Fruit fly (Drosophila melanogaster) whole organism, prepupa: ENCODE measurements around the gene CG6845.

Experiments
- Blimp-1 ChIP-seq: fragments of 200-800 bp; sonication (Bioruptor generic); optimal IDR thresholded peaks from 3 replicates; lab custom pipeline; 2017; ENCODE audit warnings: missing biosample characterization, missing genetic modification characterization, mild to moderate bottlenecking, moderate library complexity, missing genetic modification reagents
- CG10669 ChIP-seq: fragments of 200-800 bp; sonication (Bioruptor generic); optimal IDR thresholded peaks from 3 replicates; lab custom pipeline; 2018; ENCODE audit warnings: missing biosample characterization, mild to moderate bottlenecking, missing genetic modification characterization, moderate library complexity
- CG11294 ChIP-seq: fragments of 200-800 bp; sonication (Bioruptor generic); IDR thresholded peaks from 2 replicates; pipeline ENCODE4 v1.3.6; 2022; ENCODE audit warnings: missing biosample characterization, missing genetic modification characterization
- CG11762 ChIP-seq: fragments of 200-800 bp; sonication (Bioruptor generic); optimal IDR thresholded peaks from 3 replicates; lab custom pipeline; 2016; ENCODE audit warnings: missing biosample characterization, missing genetic modification characterization; ENCODE audit not compliant: insufficient read depth
- CG15336 ChIP-seq: fragments of 200-800 bp; sonication (Bioruptor generic); IDR thresholded peaks from 2 replicates; pipeline ENCODE4 v1.3.6; 2022; ENCODE audit warnings: missing biosample characterization, missing genetic modification characterization
- CG16779 ChIP-seq: fragments of 200-800 bp; sonication (Bioruptor generic); optimal IDR thresholded peaks from 3 replicates; lab custom pipeline; 2017; ENCODE audit warnings: missing biosample characterization, mild to moderate bottlenecking, missing genetic modification characterization
- CG3032 ChIP-seq: fragments of 200-800 bp; optimal IDR thresholded peaks from 2 replicates; lab custom pipeline; 2019; ENCODE audit warnings: missing biosample characterization, mild to moderate bottlenecking, missing genetic modification characterization, moderate library complexity
- CG31627 ChIP-seq: fragments of 200-800 bp; sonication (Bioruptor generic); optimal IDR thresholded peaks from 3 replicates; lab custom pipeline; 2016; ENCODE audit warnings: missing biosample characterization, missing genetic modification characterization
- CG32006 ChIP-seq: fragments of 200-800 bp; sonication (Bioruptor generic); optimal IDR thresholded peaks from 3 replicates; lab custom pipeline; 2017; ENCODE audit warnings: missing biosample characterization, mild to moderate bottlenecking, missing genetic modification characterization
- CG34406 ChIP-seq: fragments of 200-800 bp; sonication (Bioruptor generic); optimal IDR thresholded peaks from 3 replicates; lab custom pipeline; 2016; ENCODE audit warnings: missing biosample characterization, missing genetic modification characterization
- CG3919 ChIP-seq: fragments of 200-800 bp; sonication (Bioruptor generic); optimal IDR thresholded peaks from 3 replicates; lab custom pipeline; 2016; ENCODE audit warnings: missing biosample characterization, missing genetic modification characterization
- CG4318 ChIP-seq: fragments of 200-800 bp; sonication (Bioruptor generic); optimal IDR thresholded peaks from 3 replicates; lab custom pipeline; 2017; ENCODE audit warnings: missing biosample characterization, mild to moderate bottlenecking, missing genetic modification characterization
- CG6163 ChIP-seq: fragments of 200-800 bp; sonication (Bioruptor generic); IDR thresholded peaks from 3 replicates; pipeline ENCODE4 v1.3.6; 2022; ENCODE audit warnings: missing biosample characterization, missing genetic modification characterization
- CG6276 ChIP-seq: fragments of 200-800 bp; sonication (Bioruptor generic); optimal IDR thresholded peaks from 2 replicates; lab custom pipeline; 2017; ENCODE audit warnings: missing biosample characterization, mild to moderate bottlenecking, missing genetic modification characterization
- CG6792 ChIP-seq: fragments of 200-800 bp; sonication (Bioruptor generic); optimal IDR thresholded peaks from 3 replicates; lab custom pipeline; 2016; ENCODE audit warnings: missing biosample characterization, missing genetic modification characterization
- CG6808 ChIP-seq: fragments of 200-800 bp; sonication (Bioruptor generic); optimal IDR thresholded peaks from 3 replicates; lab custom pipeline; 2017; ENCODE audit warnings: missing biosample characterization, missing genetic modification characterization, mild to moderate bottlenecking, moderate library complexity, missing genetic modification reagents
- CG6854 ChIP-seq: fragments of 200-800 bp; sonication (Bioruptor generic); optimal IDR thresholded peaks from 2 replicates; lab custom pipeline; 2017; ENCODE audit warnings: missing biosample characterization, mild to moderate bottlenecking, missing genetic modification characterization
- CG7368 ChIP-seq: fragments of 200-800 bp; sonication (Bioruptor generic); optimal IDR thresholded peaks from 3 replicates; lab custom pipeline; 2016; ENCODE audit warnings: missing biosample characterization, missing genetic modification characterization
- CG8319 ChIP-seq: fragments of 200-800 bp; sonication (Bioruptor generic); optimal IDR thresholded peaks from 3 replicates; lab custom pipeline; 2016; ENCODE audit warnings: missing biosample characterization, missing genetic modification characterization
- CG8632 ChIP-seq: fragments of 200-800 bp; sonication (Bioruptor generic); optimal IDR thresholded peaks from 3 replicates; lab custom pipeline; 2016; ENCODE audit warnings: missing biosample characterization, missing genetic modification characterization
- CG9139 ChIP-seq: fragments of 200-800 bp; sonication (Bioruptor generic); optimal IDR thresholded peaks from 3 replicates; lab custom pipeline; 2017; ENCODE audit warnings: missing biosample characterization, mild to moderate bottlenecking, missing genetic modification characterization
- Eip75B ChIP-seq: fragments of 200-800 bp; sonication (Bioruptor generic); optimal IDR thresholded peaks from 3 replicates; lab custom pipeline; 2016; ENCODE audit warnings: missing biosample characterization, missing genetic modification characterization
- Eip78C ChIP-seq: fragments of 200-800 bp; sonication (Bioruptor generic); peaks from one replicate; lab custom pipeline; 2016; ENCODE audit warnings: missing biosample characterization, missing genetic modification characterization
- Eip93F ChIP-seq: fragments of 200-800 bp; sonication (Bioruptor generic); optimal IDR thresholded peaks from 2 replicates; lab custom pipeline; 2016; ENCODE audit warnings: missing biosample characterization, mild to moderate bottlenecking, missing genetic modification characterization
- Ets96B ChIP-seq: fragments of 200-800 bp; optimal IDR thresholded peaks from 2 replicates; lab custom pipeline; 2019; ENCODE audit warnings: missing biosample characterization, mild to moderate bottlenecking, missing genetic modification characterization, moderate library complexity
- Gug ChIP-seq: fragments of 200-800 bp; sonication (Bioruptor generic); IDR thresholded peaks from 2 replicates; pipeline ENCODE4 v1.3.6; 2022; ENCODE audit warnings: missing biosample characterization, missing genetic modification characterization
- Hr38 ChIP-seq: sonication (Bioruptor generic); optimal IDR thresholded peaks from 2 replicates; lab custom pipeline; 2016; ENCODE audit warnings: missing biosample characterization, missing genetic modification characterization
- Hr39 ChIP-seq: fragments of 200-800 bp; sonication (Bioruptor generic); optimal IDR thresholded peaks from 2 replicates; lab custom pipeline; 2016; ENCODE audit warnings: missing biosample characterization, missing genetic modification characterization
- Met ChIP-seq: fragments of 200-800 bp; sonication (Bioruptor generic); optimal IDR thresholded peaks from 3 replicates; lab custom pipeline; 2016; ENCODE audit warnings: missing biosample characterization, missing genetic modification characterization
- OdsH ChIP-seq: fragments of 200-800 bp; sonication (Bioruptor generic); optimal IDR thresholded peaks from 3 replicates; lab custom pipeline; 2016; ENCODE audit warnings: missing biosample characterization, missing genetic modification characterization
- Smox ChIP-seq: fragments of 200-800 bp; sonication (Bioruptor generic); optimal IDR thresholded peaks from 3 replicates; lab custom pipeline; 2016; ENCODE audit warnings: missing biosample characterization, missing genetic modification characterization
- Sox14 ChIP-seq: fragments of 200-800 bp; sonication (Bioruptor generic); optimal IDR thresholded peaks from 3 replicates; lab custom pipeline; 2016; ENCODE audit warnings: missing biosample characterization, missing genetic modification characterization
- Sox15 ChIP-seq: fragments of 200-800 bp; sonication (Bioruptor generic); optimal IDR thresholded peaks from 3 replicates; lab custom pipeline; 2016; ENCODE audit warnings: missing biosample characterization, missing genetic modification characterization
- cyc ChIP-seq: fragments of 200-800 bp; sonication (Bioruptor generic); optimal IDR thresholded peaks from 3 replicates; lab custom pipeline; 2016; ENCODE audit warnings: missing biosample characterization, missing genetic modification characterization
- dac ChIP-seq: fragments of 200-800 bp; sonication (Bioruptor generic); optimal IDR thresholded peaks from 2 replicates; lab custom pipeline; 2017; ENCODE audit warnings: missing biosample characterization, mild to moderate bottlenecking, missing genetic modification characterization
- dsx ChIP-seq: fragments of 200-800 bp; optimal IDR thresholded peaks from 3 replicates; lab custom pipeline; 2019; ENCODE audit warnings: missing biosample characterization, mild to moderate bottlenecking, missing genetic modification characterization, moderate library complexity; ENCODE audit not compliant: poor library complexity, severe bottlenecking
- eg ChIP-seq: fragments of 200-800 bp; sonication (Bioruptor generic); IDR thresholded peaks from 3 replicates; pipeline ENCODE4 v1.3.6; 2022; ENCODE audit warnings: missing biosample characterization, missing genetic modification characterization
- fd59A ChIP-seq: fragments of 200-800 bp; sonication (Bioruptor generic); optimal IDR thresholded peaks from 2 replicates; lab custom pipeline; 2017; ENCODE audit warnings: missing biosample characterization, mild to moderate bottlenecking, missing genetic modification characterization, missing genetic modification reagents
- fd85E ChIP-seq: fragments of 200-800 bp; sonication (Bioruptor generic); optimal IDR thresholded peaks from 3 replicates; lab custom pipeline; 2016; ENCODE audit warnings: missing biosample characterization, missing genetic modification characterization
- lz ChIP-seq: fragments of 200-800 bp; sonication (Bioruptor generic); optimal IDR thresholded peaks from 3 replicates; lab custom pipeline; 2016; ENCODE audit warnings: missing biosample characterization, missing genetic modification characterization
- net ChIP-seq: fragments of 200-800 bp; sonication (Bioruptor generic); optimal IDR thresholded peaks from 3 replicates; lab custom pipeline; 2016; ENCODE audit warnings: missing biosample characterization, missing genetic modification characterization
- pdm3 ChIP-seq: fragments of 200-800 bp; sonication (Bioruptor generic); optimal IDR thresholded peaks from 3 replicates; lab custom pipeline; 2016; ENCODE audit warnings: missing biosample characterization, missing genetic modification characterization
- spab ChIP-seq: fragments of 200-800 bp; sonication (Bioruptor generic); optimal IDR thresholded peaks from 2 replicates; lab custom pipeline; 2017; ENCODE audit warnings: missing biosample characterization, mild to moderate bottlenecking, missing genetic modification characterization, missing genetic modification reagents
- ss ChIP-seq, 2 experiments: fragments of 200-800 bp; sonication (Bioruptor generic); optimal IDR thresholded peaks; 2 replicates in 1 of 2; 3 replicates in 1 of 2; lab custom pipeline; 2017 to 2018; ENCODE audit warnings: mild to moderate bottlenecking in 2 of 2, missing biosample characterization in 2 of 2, missing genetic modification characterization in 2 of 2, moderate library complexity in 1 of 2
- svp ChIP-seq: fragments of 200-800 bp; sonication (Bioruptor generic); peaks from one replicate; lab custom pipeline; 2016; ENCODE audit warnings: missing biosample characterization, missing genetic modification characterization
- vri ChIP-seq: fragments of 200-800 bp; sonication (Bioruptor generic); optimal IDR thresholded peaks from 3 replicates; lab custom pipeline; 2016; ENCODE audit warnings: missing biosample characterization, mild to moderate bottlenecking, missing genetic modification characterization

Gene CG6845

dm6 chr3L:131151-131997, 14.9 kb upstream of the CG6845 start (continued):
- TF ChIP-seq fd85E (GFP tag; lab: Kevin White, UChicago), result peak; percentile 71
- no peak for TF ChIP-seq Met (GFP tag; lab: Kevin White, UChicago)
- TF ChIP-seq spab (GFP tag; lab: Kevin White, UChicago), result peak; percentile 18
- peak; percentile 43 for TF ChIP-seq CG6792 (GFP tag; lab: Kevin White, UChicago)
- TF ChIP-seq CG8319 (GFP tag; lab: Kevin White, UChicago), result no peak
- no peak for TF ChIP-seq CG34406 (GFP tag; lab: Kevin White, UChicago)
- peak; percentile 58 for TF ChIP-seq CG6808 (GFP tag; lab: Kevin White, UChicago)
- TF ChIP-seq Ets96B (tag; lab: Kevin White, UChicago), result peak; percentile 14
- TF ChIP-seq Eip78C (GFP tag; lab: Kevin White, UChicago), result peak; percentile 89
- TF ChIP-seq pdm3 (GFP tag; lab: Kevin White, UChicago), result no peak
- TF ChIP-seq CG3032 (tag; lab: Kevin White, UChicago), result no peak
- TF ChIP-seq OdsH (GFP tag; lab: Kevin White, UChicago), result no peak
- peak; percentile 71 for TF ChIP-seq dsx
- TF ChIP-seq Hr38 (GFP tag; lab: Kevin White, UChicago), result no peak
- peak; percentile 68 for TF ChIP-seq Eip93F
- peak; percentile 36 for TF ChIP-seq CG6276 (GFP tag; lab: Kevin White, UChicago)
- TF ChIP-seq CG11762 (GFP tag; lab: Kevin White, UChicago), result no peak
- TF ChIP-seq Sox14 (GFP tag; lab: Kevin White, UChicago), result peak; percentile 13
- peak; percentile 80 for TF ChIP-seq CG16779 (tag; lab: Kevin White, UChicago)
- peak; percentile 42 for TF ChIP-seq CG9139 (GFP tag; lab: Kevin White, UChicago)
- no peak for TF ChIP-seq CG10669 (GFP tag; lab: Kevin White, UChicago)
- no peak for TF ChIP-seq fd59A
- peak; percentile 64 for TF ChIP-seq CG15336 (GFP tag; lab: Robert Waterston, UW)
- TF ChIP-seq svp (GFP tag; lab: Kevin White, UChicago), result peak; percentile 82
- peak; percentile 63 to 67 for TF ChIP-seq ss (GFP tag; optimal IDR thresholded peaks at IDR 0.05; lab: Kevin White, UChicago)
- TF ChIP-seq cyc (GFP tag; lab: Kevin White, UChicago), result no peak
- TF ChIP-seq CG31627 (GFP tag; lab: Kevin White, UChicago), result no peak

dm6 chr3L:131998-132693, 14.1 kb upstream of the CG6845 start:
- TF ChIP-seq Hr38 (GFP tag; lab: Kevin White, UChicago) (no peak), CG10669 (GFP tag; lab: Kevin White, UChicago) (no peak), CG34406 (GFP tag; lab: Kevin White, UChicago) (no peak), Met (GFP tag; lab: Kevin White, UChicago) (no peak), eg (GFP tag; lab: Robert Waterston, UW) (peak; percentile 67), CG6854 (GFP tag; lab: Kevin White, UChicago) (peak; percentile 49), Gug (GFP tag; lab: Robert Waterston, UW) (0 out of 2 replicates have a peak, but pooled peaks have one; percentile 26), Eip75B (GFP tag; lab: Kevin White, UChicago) (no peak), Blimp-1 (no peak), Sox14 (GFP tag; lab: Kevin White, UChicago) (peak; percentile 11), Sox15 (GFP tag; lab: Kevin White, UChicago) (no peak), CG6808 (GFP tag; lab: Kevin White, UChicago) (peak; percentile 55), CG16779 (tag; lab: Kevin White, UChicago) (no peak), lz (GFP tag; lab: Kevin White, UChicago) (no peak), ss (GFP tag; optimal IDR thresholded peaks at IDR 0.05; lab: Kevin White, UChicago) (peak; percentile 62 to 65), OdsH (GFP tag; lab: Kevin White, UChicago) (no peak), dac (GFP tag; lab: Kevin White, UChicago) (no peak), CG4318 (GFP tag; lab: Kevin White, UChicago) (no peak), Hr39 (GFP tag; lab: Kevin White, UChicago) (no peak), CG32006 (GFP tag; lab: Kevin White, UChicago) (peak; percentile 18), CG8632 (GFP tag; lab: Kevin White, UChicago) (no peak), Smox (no peak), Eip93F (peak; percentile 41), net (GFP tag; lab: Kevin White, UChicago) (no peak), CG3919 (no peak), CG11294 (no peak), CG6163 (GFP tag; lab: Robert Waterston, UW) (peak; percentile 61; the same call in 1 of the 3 replicates), vri (GFP tag; lab: Kevin White, UChicago) (peak; percentile 46), CG7368 (GFP tag; lab: Kevin White, UChicago) (no peak)
